Fruit fly (Drosophila melanogaster) whole organism, embryonic: ENCODE data around the gene mRpL10.

Source experiments
- Ada2b ChIP-seq: fragments of 200-800 bp; sonication (Bioruptor generic); IDR thresholded peaks from 2 replicates; pipeline ENCODE4 v1.3.6; 2022; ENCODE audit warnings: missing biosample characterization, missing genetic modification characterization
- CG10274 ChIP-seq: fragments of 200-800 bp; sonication (Bioruptor generic); optimal IDR thresholded peaks from 3 replicates; lab custom pipeline; 2017; ENCODE audit warnings: missing biosample characterization, mild to moderate bottlenecking, missing genetic modification characterization
- CG12391 ChIP-seq: fragments of 200-800 bp; sonication (Bioruptor generic); optimal IDR thresholded peaks from 3 replicates; lab custom pipeline; 2018; ENCODE audit warnings: missing biosample characterization, mild to moderate bottlenecking, missing genetic modification characterization, moderate library complexity
- CG12659 ChIP-seq: fragments of 200-800 bp; sonication (Bioruptor generic); optimal IDR thresholded peaks from 3 replicates; lab custom pipeline; 2017; ENCODE audit warnings: mild to moderate bottlenecking, missing biosample characterization, missing genetic modification reagents, missing genetic modification characterization
- CG13296 ChIP-seq: fragments of 200-800 bp; sonication (Bioruptor generic); optimal IDR thresholded peaks from 3 replicates; lab custom pipeline; 2018; ENCODE audit warnings: missing biosample characterization, mild to moderate bottlenecking, missing genetic modification characterization
- CG14965 ChIP-seq: fragments of 200-800 bp; sonication (Bioruptor generic); optimal IDR thresholded peaks from 2 replicates; lab custom pipeline; 2016; ENCODE audit warnings: missing biosample characterization, missing genetic modification characterization, borderline replicate concordance
- CG1603 ChIP-seq: fragments of 200-800 bp; sonication (Bioruptor generic); optimal IDR thresholded peaks from 2 replicates; lab custom pipeline; 2019; ENCODE audit warnings: missing biosample characterization, mild to moderate bottlenecking, missing genetic modification characterization, moderate library complexity
- CG16813 ChIP-seq: fragments of 200-800 bp; sonication (Bioruptor generic); IDR thresholded peaks from 3 replicates; pipeline ENCODE4 v1.3.6; 2022; ENCODE audit warnings: missing biosample characterization, missing genetic modification characterization; ENCODE audit not compliant: partially characterized antibody
- CG16815 ChIP-seq: fragments of 200-800 bp; sonication (Bioruptor generic); optimal IDR thresholded peaks from 3 replicates; lab custom pipeline; 2017; ENCODE audit warnings: missing biosample characterization, mild to moderate bottlenecking, missing genetic modification characterization
- CG17359 ChIP-seq: fragments of 200-800 bp; sonication (Bioruptor generic); optimal IDR thresholded peaks from 3 replicates; lab custom pipeline; 2018; ENCODE audit warnings: missing biosample characterization, mild to moderate bottlenecking, missing genetic modification characterization, moderate library complexity
- CG17361 ChIP-seq: fragments of 200-800 bp; sonication (Bioruptor generic); IDR thresholded peaks from 3 replicates; pipeline ENCODE4 v1.3.6; 2022; ENCODE audit warnings: missing biosample characterization, missing genetic modification characterization
- CG1792 ChIP-seq: fragments of 200-800 bp; sonication (Bioruptor generic); optimal IDR thresholded peaks from 2 replicates; lab custom pipeline; 2016; ENCODE audit warnings: missing biosample characterization, missing genetic modification characterization
- CG18011 ChIP-seq: fragments of 200-800 bp; sonication (Bioruptor generic); optimal IDR thresholded peaks from 2 replicates; lab custom pipeline; 2017; ENCODE audit warnings: missing biosample characterization, missing genetic modification characterization, mild to moderate bottlenecking, moderate library complexity, missing genotype
- CG18764 ChIP-seq: fragments of 200-800 bp; sonication (Bioruptor generic); optimal IDR thresholded peaks from 3 replicates; lab custom pipeline; 2016; ENCODE audit warnings: missing biosample characterization, missing genetic modification characterization
- CG2202 ChIP-seq: fragments of 200-800 bp; sonication (Bioruptor generic); optimal IDR thresholded peaks from 2 replicates; lab custom pipeline; 2018; ENCODE audit warnings: missing biosample characterization, mild to moderate bottlenecking, missing genetic modification characterization
- CG3163 ChIP-seq: fragments of 200-800 bp; sonication (Bioruptor generic); optimal IDR thresholded peaks from 3 replicates; lab custom pipeline; 2016; ENCODE audit warnings: missing biosample characterization, missing genetic modification characterization
- CG33213 ChIP-seq: fragments of 200-800 bp; sonication (Bioruptor generic); optimal IDR thresholded peaks from 3 replicates; lab custom pipeline; 2016; ENCODE audit warnings: missing biosample characterization, missing genetic modification characterization
- CG4617 ChIP-seq: fragments of 200-800 bp; sonication (Bioruptor generic); optimal IDR thresholded peaks from 3 replicates; lab custom pipeline; 2016; ENCODE audit warnings: missing biosample characterization, missing genetic modification characterization, borderline replicate concordance
- CG5180 ChIP-seq: fragments of 200-800 bp; sonication (Bioruptor generic); optimal IDR thresholded peaks from 3 replicates; lab custom pipeline; 2017; ENCODE audit warnings: missing biosample characterization, missing genetic modification characterization, mild to moderate bottlenecking, moderate library complexity, missing genetic modification reagents
- CG7745 ChIP-seq: fragments of 200-800 bp; sonication (Bioruptor generic); optimal IDR thresholded peaks from 2 replicates; lab custom pipeline; 2018; ENCODE audit warnings: missing biosample characterization, mild to moderate bottlenecking, missing genetic modification characterization, moderate library complexity
- CG8924 ChIP-seq: fragments of 200-800 bp; optimal IDR thresholded peaks from 3 replicates; lab custom pipeline; 2019; ENCODE audit warnings: missing biosample characterization, mild to moderate bottlenecking, missing genetic modification characterization, moderate library complexity
- CG8944 ChIP-seq: fragments of 200-800 bp; sonication (Bioruptor generic); optimal IDR thresholded peaks from 3 replicates; lab custom pipeline; 2016; ENCODE audit warnings: missing biosample characterization, missing genetic modification characterization
- Camta ChIP-seq: fragments of 200-800 bp; sonication (Bioruptor generic); optimal IDR thresholded peaks from 2 replicates; lab custom pipeline; 2016; ENCODE audit warnings: missing biosample characterization, missing genetic modification characterization
- Dbx ChIP-seq: fragments of 200-800 bp; sonication (Bioruptor generic); IDR thresholded peaks from 3 replicates; pipeline ENCODE4 v1.3.6; 2022; ENCODE audit warnings: missing biosample characterization, missing genetic modification characterization
- HHEX ChIP-seq: fragments of 200-800 bp; sonication (Bioruptor generic); optimal IDR thresholded peaks from 3 replicates; lab custom pipeline; 2017; ENCODE audit warnings: missing biosample characterization, mild to moderate bottlenecking, missing genetic modification characterization, missing genetic modification reagents
- NK7.1 ChIP-seq: fragments of 200-800 bp; sonication (Bioruptor generic); optimal IDR thresholded peaks from 3 replicates; lab custom pipeline; 2016; ENCODE audit warnings: missing biosample characterization, missing genetic modification characterization
- Neu2 ChIP-seq: fragments of 200-800 bp; sonication (Bioruptor generic); optimal IDR thresholded peaks from 3 replicates; lab custom pipeline; 2016; ENCODE audit warnings: missing biosample characterization, missing genetic modification characterization, borderline replicate concordance
- Ravus ChIP-seq: fragments of 200-800 bp; sonication (Bioruptor generic); IDR thresholded peaks from 2 replicates; pipeline ENCODE4 v1.3.6; 2022; ENCODE audit warnings: missing biosample characterization, missing genetic modification characterization
- Sin3A ChIP-seq: fragments of >200 bp; optimal IDR thresholded peaks from 2 replicates; lab custom pipeline; 2018
- Tbp ChIP-seq: fragments of >200 bp; optimal IDR thresholded peaks from 2 replicates; lab custom pipeline; 2018; ENCODE audit warnings: missing biosample characterization, missing genetic modification characterization
- YL-1 ChIP-seq: fragments of 200-800 bp; sonication (Bioruptor generic); optimal IDR thresholded peaks from 3 replicates; lab custom pipeline; 2017; ENCODE audit warnings: missing biosample characterization, mild to moderate bottlenecking, missing genetic modification characterization
- al ChIP-seq: fragments of 200-800 bp; sonication (Bioruptor generic); IDR thresholded peaks from 2 replicates; pipeline ENCODE4 v1.3.6; 2022; ENCODE audit warnings: missing biosample characterization, missing genetic modification characterization
- bcd ChIP-seq: fragments of 200-800 bp; sonication (Bioruptor generic); optimal IDR thresholded peaks from 2 replicates; lab custom pipeline; 2017; ENCODE audit warnings: missing biosample characterization, mild to moderate bottlenecking, missing genetic modification characterization
- br ChIP-seq: fragments of >200 bp; optimal IDR thresholded peaks from 2 replicates; lab custom pipeline; 2017
- btn ChIP-seq: fragments of 200-800 bp; sonication (Bioruptor generic); optimal IDR thresholded peaks from 2 replicates; lab custom pipeline; 2016; ENCODE audit warnings: missing biosample characterization, missing genetic modification characterization
- fd102C ChIP-seq: fragments of 200-800 bp; sonication (Bioruptor generic); optimal IDR thresholded peaks from 2 replicates; lab custom pipeline; 2018; ENCODE audit warnings: missing biosample characterization, mild to moderate bottlenecking, missing genetic modification characterization, moderate library complexity
- kah ChIP-seq: fragments of 200-800 bp; sonication (Bioruptor generic); optimal IDR thresholded peaks from 2 replicates; lab custom pipeline; 2018; ENCODE audit warnings: missing biosample characterization, mild to moderate bottlenecking, missing genetic modification characterization
- lilli ChIP-seq: fragments of 200-800 bp; sonication (Bioruptor generic); optimal IDR thresholded peaks from 3 replicates; lab custom pipeline; 2016; ENCODE audit warnings: missing biosample characterization, missing genetic modification characterization
- pho ChIP-seq: fragments of 200-800 bp; sonication (Bioruptor generic); optimal IDR thresholded peaks from 2 replicates; lab custom pipeline; 2016; ENCODE audit warnings: missing biosample characterization, missing genetic modification characterization
- pnt ChIP-seq: fragments of 200-800 bp; sonication (Bioruptor generic); optimal IDR thresholded peaks from 3 replicates; lab custom pipeline; 2016; ENCODE audit warnings: missing biosample characterization, missing genetic modification characterization
- ro ChIP-seq: fragments of 200-800 bp; sonication (Bioruptor generic); IDR thresholded peaks from 2 replicates; pipeline ENCODE4 v1.3.6; 2022; ENCODE audit warnings: missing biosample characterization, missing genetic modification characterization
- salm ChIP-seq: fragments of 200-800 bp; sonication (Bioruptor generic); optimal IDR thresholded peaks from 2 replicates; lab custom pipeline; 2018; ENCODE audit warnings: missing biosample characterization, mild to moderate bottlenecking, missing genetic modification characterization
- seq ChIP-seq: fragments of 200-800 bp; sonication (Bioruptor generic); IDR thresholded peaks from 2 replicates; pipeline ENCODE4 v1.3.6; 2022; ENCODE audit warnings: missing biosample characterization, missing genetic modification characterization
- sima ChIP-seq: fragments of 200-800 bp; sonication (Bioruptor generic); optimal IDR thresholded peaks from 2 replicates; lab custom pipeline; 2016; ENCODE audit warnings: missing biosample characterization, missing genetic modification characterization
- slp2 ChIP-seq: fragments of 200-800 bp; sonication (Bioruptor generic); optimal IDR thresholded peaks from 2 replicates; lab custom pipeline; 2016; ENCODE audit warnings: missing biosample characterization, missing genetic modification characterization
- sob ChIP-seq: fragments of 200-800 bp; sonication (Bioruptor generic); IDR thresholded peaks from 2 replicates; pipeline ENCODE4 v1.3.6; 2022; ENCODE audit warnings: missing biosample characterization, missing genetic modification characterization
- tna ChIP-seq: fragments of 200-800 bp; sonication (Bioruptor generic); IDR thresholded peaks from 2 replicates; pipeline ENCODE4 v1.3.6; 2022; ENCODE audit warnings: missing biosample characterization, missing genetic modification characterization; ENCODE audit not compliant: partially characterized antibody
- trh ChIP-seq: fragments of 200-800 bp; sonication (Bioruptor generic); optimal IDR thresholded peaks from 2 replicates; lab custom pipeline; 2016; ENCODE audit warnings: missing biosample characterization, missing genetic modification characterization
- wek ChIP-seq: fragments of 200-800 bp; sonication (Bioruptor generic); optimal IDR thresholded peaks from 3 replicates; lab custom pipeline; 2018; ENCODE audit warnings: missing biosample characterization, mild to moderate bottlenecking, missing genetic modification characterization, moderate library complexity
- zfh1 ChIP-seq: fragments of 200-800 bp; sonication (Bioruptor generic); IDR thresholded peaks from 3 replicates; pipeline ENCODE4 v1.3.6; 2022; ENCODE audit warnings: missing biosample characterization, missing genetic modification characterization

Gene mRpL10

DNA sequence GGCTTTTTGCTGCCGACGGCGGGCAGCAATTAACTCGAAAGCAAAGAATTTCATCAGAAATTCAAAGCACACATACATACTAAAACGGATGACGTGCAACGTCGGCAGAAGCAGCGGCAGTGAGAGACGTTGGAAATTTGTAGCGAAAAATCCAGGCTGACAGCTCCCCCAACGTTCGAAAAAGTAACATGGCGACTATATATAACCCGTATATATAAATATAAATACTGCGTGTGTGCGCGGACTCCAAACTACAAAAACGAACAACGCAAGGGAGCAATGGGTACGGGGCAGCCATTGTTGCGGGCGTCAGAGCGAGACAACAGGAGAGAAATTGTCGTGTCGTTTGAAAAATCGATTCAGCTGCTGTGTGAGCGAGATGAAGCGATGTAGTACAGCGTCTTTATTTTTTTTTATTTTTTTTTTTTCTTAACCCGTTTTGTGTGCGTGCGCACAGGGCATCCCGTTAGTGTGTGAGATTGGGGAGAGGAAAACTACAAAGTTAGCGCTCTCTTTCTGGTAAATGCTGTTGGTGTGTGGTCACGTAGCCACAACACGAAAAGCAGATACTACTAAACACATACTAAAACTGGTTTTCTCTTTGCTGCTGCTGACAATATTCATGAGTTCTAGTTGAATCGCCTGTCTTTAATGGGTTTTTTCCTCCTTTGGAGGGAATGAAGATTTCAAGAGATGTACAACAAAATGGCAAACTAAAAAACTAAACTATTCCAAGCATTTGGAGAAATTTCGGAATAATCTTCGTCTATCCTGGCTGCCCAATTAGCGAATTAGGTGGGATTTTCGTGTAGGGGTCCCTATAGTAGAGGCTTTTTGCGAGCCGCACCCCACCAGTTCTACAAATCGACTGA, 42.8 kb upstream of the mRpL10 start (continued):
- no peak for TF ChIP-seq fd102C
- TF ChIP-seq CG4617 (GFP tag; lab: Kevin White, UChicago) = no peak
- peak; percentile 44 for TF ChIP-seq CG13296 (GFP tag; lab: Kevin White, UChicago)
- TF ChIP-seq bcd (GFP tag; lab: Kevin White, UChicago) = peak; percentile 22
- no peak for TF ChIP-seq CG2202
- no peak for TF ChIP-seq CG16815 (GFP tag; lab: Kevin White, UChicago)
- TF ChIP-seq CG1603 (tag; lab: Kevin White, UChicago) = peak; percentile 43
- no peak for TF ChIP-seq CG14965 (GFP tag; lab: Kevin White, UChicago)
- TF ChIP-seq seq = no peak
- TF ChIP-seq Camta (GFP tag; lab: Kevin White, UChicago) = peak; percentile 14
- TF ChIP-seq pnt = no peak
- no peak for TF ChIP-seq CG18764 (GFP tag; lab: Kevin White, UChicago)
- no peak for TF ChIP-seq Ravus (GFP tag; lab: Robert Waterston, UW)
- TF ChIP-seq kah (GFP tag; lab: Kevin White, UChicago) = no peak
- TF ChIP-seq CG12391 = peak; percentile 36
- peak; percentile 12 for TF ChIP-seq CG3163 (GFP tag; lab: Kevin White, UChicago)
- TF ChIP-seq zfh1 (GFP tag; lab: Robert Waterston, UW) = no peak
- peak; percentile 28 for TF ChIP-seq CG8924 (tag; lab: Kevin White, UChicago)
- no peak for TF ChIP-seq Sin3A (lab: Kevin White, UChicago)
- no peak for TF ChIP-seq br (lab: Kevin White, UChicago)
- no peak for TF ChIP-seq NK7.1 (GFP tag; lab: Kevin White, UChicago)
- no peak for TF ChIP-seq btn
- TF ChIP-seq Ada2b (GFP tag; lab: Robert Waterston, UW) = no peak
- TF ChIP-seq tna (GFP tag; lab: Robert Waterston, UW) = no peak
- TF ChIP-seq CG8944 = no peak
- no peak for TF ChIP-seq sob (GFP tag; lab: Robert Waterston, UW)
- peak; percentile 13 for TF ChIP-seq CG12659 (GFP tag; lab: Kevin White, UChicago)
- TF ChIP-seq CG18011 (GFP tag; lab: Kevin White, UChicago) = no peak
- TF ChIP-seq Dbx (GFP tag; lab: Robert Waterston, UW) = no peak
- no peak for TF ChIP-seq salm (tag; lab: Kevin White, UChicago)
- no peak for TF ChIP-seq CG16813 (GFP tag; lab: Robert Waterston, UW)
- peak; percentile 23 for TF ChIP-seq lilli
- TF ChIP-seq al = no peak
- no peak for TF ChIP-seq trh (GFP tag; lab: Kevin White, UChicago)
- TF ChIP-seq CG7745 (tag; lab: Kevin White, UChicago) = peak; percentile 30
- no peak for TF ChIP-seq CG10274
- TF ChIP-seq CG33213 (GFP tag; lab: Kevin White, UChicago) = no peak
- TF ChIP-seq sima (GFP tag; lab: Kevin White, UChicago) = no peak
- TF ChIP-seq wek = no peak
- no peak for TF ChIP-seq Tbp
- TF ChIP-seq CG5180 (GFP tag; lab: Kevin White, UChicago) = no peak
- no peak for TF ChIP-seq ro (GFP tag; lab: Robert Waterston, UW)
- peak; percentile 40 for TF ChIP-seq pho (GFP tag; lab: Kevin White, UChicago)
- no peak for TF ChIP-seq CG1792
- TF ChIP-seq YL-1 (GFP tag; lab: Kevin White, UChicago) = peak; percentile 26
- no peak for TF ChIP-seq HHEX (GFP tag; lab: Kevin White, UChicago)
- no peak for TF ChIP-seq Neu2 (GFP tag; lab: Kevin White, UChicago)
- no peak for TF ChIP-seq slp2 (GFP tag; lab: Kevin White, UChicago)
- TF ChIP-seq CG17359 = peak; percentile 91
- no peak for TF ChIP-seq CG17361 (GFP tag; lab: Robert Waterston, UW)
